Worm (Caenorhabditis elegans) whole organism, mixed stage, embryonic: ENCODE results near the gene sri-39.
"Not testable (repeated sequence)": the region's sequence is repeated elsewhere in the genome, so short reads cannot be mapped to it uniquely, and the experiment has no call there.

ENCODE experiments used
- ces-1 ChIP-seq: fragments of 150-350 bp; optimal IDR thresholded peaks from 2 replicates; lab custom pipeline; 2014; ENCODE audit warnings: missing biosample characterization, missing genetic modification reagents, missing genetic modification characterization
- nhr-28 ChIP-seq: fragments of 150-350 bp; optimal IDR thresholded peaks from 2 replicates; lab custom pipeline; 2014; ENCODE audit warnings: missing biosample characterization, missing genetic modification characterization
- zip-8 ChIP-seq: fragments of 150-350 bp; optimal IDR thresholded peaks from 2 replicates; lab custom pipeline; 2014; ENCODE audit warnings: missing biosample characterization, missing genetic modification characterization
- ztf-11 ChIP-seq: fragments of 150-350 bp; optimal IDR thresholded peaks from 2 replicates; lab custom pipeline; 2014; ENCODE audit warnings: missing biosample characterization, missing genetic modification characterization

DNA sequence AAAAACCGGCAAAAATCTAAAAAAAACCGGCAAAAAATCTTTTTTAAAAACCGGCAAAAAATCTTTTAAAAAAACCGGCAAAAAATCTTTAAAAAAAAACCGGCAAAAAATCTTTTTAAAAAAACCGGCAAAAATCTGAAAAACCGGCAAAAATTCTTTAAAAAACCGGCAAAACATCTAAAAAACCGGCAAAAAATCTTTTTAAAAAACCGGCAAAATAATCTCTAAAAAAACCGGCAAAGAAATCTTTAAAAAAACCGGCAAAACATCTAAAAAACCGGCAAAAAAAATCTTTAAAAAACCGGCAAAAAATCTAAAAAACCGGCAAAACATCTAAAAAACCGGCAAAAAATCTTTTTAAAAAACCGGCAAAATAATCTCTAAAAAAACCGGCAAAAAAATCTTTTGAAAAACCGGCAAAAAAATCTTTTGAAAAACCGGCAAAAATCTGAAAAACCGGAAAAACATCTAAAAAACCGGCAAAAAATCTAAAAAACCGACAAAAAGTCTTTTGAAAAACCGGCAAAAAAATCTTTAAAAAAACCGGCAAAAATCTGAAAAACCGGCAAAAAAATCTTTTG lies 16.8 kb upstream of the sri-39 start:
- not testable (repeated sequence) for TF ChIP-seq ztf-11 (tag; lab: Kevin White, UChicago); ces-1 (GFP tag; lab: Kevin White, UChicago); zip-8; nhr-28 (tag; lab: Kevin White, UChicago)
